Worm (Caenorhabditis elegans) whole organism, L3 larva: ENCODE results near the gene F48G7.7.

ENCODE experiments used
- nfya-1 ChIP-seq: sonication (generic microtip); optimal IDR thresholded peaks from 2 replicates; lab custom pipeline; 2017; ENCODE audit warnings: missing genetic modification characterization, mild to moderate bottlenecking, missing compliant biosample characterization, antibody characterized with exemption, moderate library complexity; ENCODE audit not compliant: insufficient read depth
- nhr-12 ChIP-seq: fragments of 150-350 bp; optimal IDR thresholded peaks from 2 replicates; lab custom pipeline; 2014; ENCODE audit warnings: missing biosample characterization, missing genetic modification characterization
- nhr-77 ChIP-seq: fragments of 150-350 bp; optimal IDR thresholded peaks from 2 replicates; lab custom pipeline; 2014; ENCODE audit warnings: missing biosample characterization, missing genetic modification characterization
- sea-2 ChIP-seq: fragments of 150-350 bp; sonication (generic microtip); optimal IDR thresholded peaks from 4 replicates; lab custom pipeline; 2014; ENCODE audit warnings: missing biosample characterization, missing genetic modification reagents, missing genetic modification characterization
- snpc-4 ChIP-seq: fragments of 150-350 bp; optimal IDR thresholded peaks from 2 replicates; lab custom pipeline; 2014; ENCODE audit warnings: missing biosample characterization, missing genetic modification characterization
- unc-39 ChIP-seq: sonication (generic microtip); optimal IDR thresholded peaks from 4 replicates; lab custom pipeline; 2017; ENCODE audit warnings: missing biosample characterization, missing genetic modification characterization

DNA sequence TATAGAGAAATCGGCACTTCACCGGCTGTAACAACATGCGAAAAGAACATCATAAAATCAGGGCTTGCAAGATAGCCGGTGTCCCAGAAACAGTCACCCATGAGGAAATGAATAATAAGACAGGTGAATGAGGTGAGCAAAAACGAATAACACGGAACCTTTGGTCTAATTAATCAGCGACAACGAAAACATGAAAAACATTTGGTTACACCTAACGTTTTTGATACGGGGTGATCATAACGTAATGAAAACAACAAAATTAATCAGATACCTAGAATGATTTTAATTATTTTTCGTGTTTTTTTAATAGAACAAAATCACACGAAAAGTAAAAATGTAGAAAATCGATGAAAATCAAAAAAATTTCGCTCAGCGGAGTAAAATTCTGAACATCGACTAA lies 29.6 kb upstream of the F48G7.7 start, which contains the start of gene srh-245:
- TF ChIP-seq nhr-12 (no peak), sea-2 (GFP tag; lab: Kevin White, UChicago) (no peak), unc-39 (tag; lab: Kevin White, UChicago) (no peak), nfya-1 (tag; lab: Kevin White, UChicago) (no peak), snpc-4 (no peak), nhr-77 (tag; lab: Kevin White, UChicago) (no peak)
